Fruit fly (Drosophila melanogaster) whole organism: ENCODE measurements around the gene rg.

Source experiments
- CG8478 ChIP-seq: fragments of >200 bp; optimal IDR thresholded peaks from 2 replicates; lab custom pipeline; 2018; ENCODE audit warnings: inconsistent platforms
- pan ChIP-seq: fragments of >200 bp; optimal IDR thresholded peaks from 2 replicates; lab custom pipeline; 2017
- psq ChIP-seq: fragments of >200 bp; optimal IDR thresholded peaks from 2 replicates; lab custom pipeline; 2017

DNA sequence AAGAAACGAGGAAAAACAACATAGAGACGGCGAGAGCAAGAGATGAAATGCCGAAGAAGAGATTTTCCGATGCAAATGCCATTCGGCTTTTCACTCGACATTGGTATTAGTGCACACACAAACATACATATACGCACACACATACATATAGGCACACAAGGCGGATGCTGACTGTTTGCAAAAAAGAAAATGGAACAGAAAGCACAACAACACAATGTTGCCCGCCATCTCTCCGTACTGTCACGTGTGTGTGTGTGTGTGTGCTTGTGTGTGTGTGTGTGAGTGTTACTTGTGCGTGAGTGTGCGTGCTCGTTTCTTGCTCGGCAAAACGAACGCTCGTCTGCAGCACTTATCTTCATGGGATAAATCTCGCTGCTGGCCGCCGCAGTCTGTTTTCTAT is 79.4 kb downstream of the rg start:
- TF ChIP-seq psq (no peak), pan (lab: Kevin White, UChicago) (no peak), CG8478 (no peak)
